Worm (Caenorhabditis elegans) whole organism, L3 larva: Measurements from ENCODE around the gene prmt-9.
"Not testable (repeated sequence)": the region's sequence is repeated elsewhere in the genome, so short reads cannot be mapped to it uniquely, and the experiment has no call there.

Source experiments
- R02D3.7 ChIP-seq: fragments of 150-350 bp; optimal IDR thresholded peaks from 2 replicates; lab custom pipeline; 2014; ENCODE audit warnings: missing biosample characterization, missing genetic modification characterization
- aly-2 ChIP-seq: fragments of 150-350 bp; optimal IDR thresholded peaks from 2 replicates; lab custom pipeline; 2014; ENCODE audit warnings: missing biosample characterization, missing genetic modification characterization
- ceh-16 ChIP-seq: sonication (generic microtip); optimal IDR thresholded peaks from 2 replicates; lab custom pipeline; 2017; ENCODE audit warnings: missing biosample characterization, missing genetic modification characterization
- ceh-28 ChIP-seq: fragments of 150-350 bp; optimal IDR thresholded peaks from 2 replicates; lab custom pipeline; 2014; ENCODE audit warnings: missing biosample characterization, missing genetic modification reagents, missing genetic modification characterization
- ceh-82 ChIP-seq: fragments of 150-350 bp; optimal IDR thresholded peaks from 2 replicates; lab custom pipeline; 2014; ENCODE audit warnings: missing biosample characterization, missing genetic modification characterization
- ceh-9 ChIP-seq: sonication (generic microtip); optimal IDR thresholded peaks from 2 replicates; lab custom pipeline; 2018; ENCODE audit warnings: missing biosample characterization, missing genetic modification characterization
- daf-12 ChIP-seq: fragments of 150-350 bp; optimal IDR thresholded peaks from 2 replicates; lab custom pipeline; 2014; ENCODE audit warnings: missing biosample characterization, missing genetic modification reagents, missing genetic modification characterization
- egl-27 ChIP-seq: sonication (generic microtip); optimal IDR thresholded peaks from 4 replicates; lab custom pipeline; 2017; ENCODE audit warnings: missing biosample characterization, missing genetic modification reagents, missing genetic modification characterization
- elt-1 ChIP-seq: fragments of 150-350 bp; optimal IDR thresholded peaks from 2 replicates; lab custom pipeline; 2014; ENCODE audit warnings: missing biosample characterization, missing genetic modification characterization
- elt-2 ChIP-seq: sonication (generic microtip); optimal IDR thresholded peaks from 2 replicates; lab custom pipeline; 2016; ENCODE audit warnings: missing genetic modification reagents, mild to moderate bottlenecking, missing genetic modification characterization, missing compliant biosample characterization
- elt-3 ChIP-seq, 3 experiments: fragments of 150-350 bp in 1 of 3; sonication (generic microtip) in 2 of 3; optimal IDR thresholded peaks; 2 replicates in 2 of 3; 4 replicates in 1 of 3; lab custom pipeline; 2014 to 2017; ENCODE audit warnings: missing biosample characterization in 3 of 3, missing genetic modification characterization in 3 of 3
- fkh-10 ChIP-seq: sonication (generic microtip); optimal IDR thresholded peaks from 2 replicates; lab custom pipeline; 2017; ENCODE audit warnings: missing biosample characterization, missing genetic modification reagents, missing genetic modification characterization
- fkh-2 ChIP-seq: fragments of 150-350 bp; optimal IDR thresholded peaks from 2 replicates; lab custom pipeline; 2014; ENCODE audit warnings: missing biosample characterization, missing genetic modification reagents, missing genetic modification characterization
- jun-1 ChIP-seq: fragments of 150-350 bp; optimal IDR thresholded peaks from 2 replicates; lab custom pipeline; 2014; ENCODE audit warnings: missing biosample characterization, missing genetic modification reagents, missing genetic modification characterization
- lin-15B ChIP-seq: fragments of 150-350 bp; optimal IDR thresholded peaks from 2 replicates; lab custom pipeline; 2014; ENCODE audit warnings: missing biosample characterization, missing genetic modification characterization
- lin-39 ChIP-seq: fragments of 150-350 bp; optimal IDR thresholded peaks from 2 replicates; lab custom pipeline; 2018; ENCODE audit warnings: missing biosample characterization, missing genetic modification reagents, missing genetic modification characterization
- lsy-12 ChIP-seq: sonication (generic microtip); optimal IDR thresholded peaks from 2 replicates; lab custom pipeline; 2016; ENCODE audit warnings: mild to moderate bottlenecking, missing genetic modification characterization, missing compliant biosample characterization
- mdl-1 ChIP-seq: fragments of 150-350 bp; optimal IDR thresholded peaks from 2 replicates; lab custom pipeline; 2014; ENCODE audit warnings: missing biosample characterization, missing genetic modification characterization
- mml-1 ChIP-seq: fragments of 150-350 bp; sonication (generic microtip); optimal IDR thresholded peaks from 3 replicates; lab custom pipeline; 2014; ENCODE audit warnings: missing biosample characterization, missing genetic modification characterization
- nfya-1 ChIP-seq: sonication (generic microtip); optimal IDR thresholded peaks from 2 replicates; lab custom pipeline; 2017; ENCODE audit warnings: missing genetic modification characterization, mild to moderate bottlenecking, missing compliant biosample characterization, antibody characterized with exemption, moderate library complexity; ENCODE audit not compliant: insufficient read depth
- nhr-237 ChIP-seq: fragments of 150-350 bp; optimal IDR thresholded peaks from 2 replicates; lab custom pipeline; 2014; ENCODE audit warnings: missing biosample characterization, missing genetic modification characterization
- nhr-25 ChIP-seq: sonication (generic microtip); optimal IDR thresholded peaks from 2 replicates; lab custom pipeline; 2017; ENCODE audit warnings: missing biosample characterization, missing genetic modification characterization
- nhr-28 ChIP-seq: fragments of 150-350 bp; optimal IDR thresholded peaks from 2 replicates; lab custom pipeline; 2014; ENCODE audit warnings: missing biosample characterization, missing genetic modification characterization
- nhr-67 ChIP-seq: fragments of 150-350 bp; optimal IDR thresholded peaks from 2 replicates; lab custom pipeline; 2014; ENCODE audit warnings: missing biosample characterization, missing genetic modification characterization
- nhr-76 ChIP-seq: fragments of 150-350 bp; sonication (generic microtip); optimal IDR thresholded peaks from 5 replicates; lab custom pipeline; 2014; ENCODE audit warnings: missing biosample characterization, missing genetic modification characterization
- nhr-77 ChIP-seq: fragments of 150-350 bp; optimal IDR thresholded peaks from 2 replicates; lab custom pipeline; 2014; ENCODE audit warnings: missing biosample characterization, missing genetic modification characterization
- pqm-1 ChIP-seq: fragments of 150-350 bp; optimal IDR thresholded peaks from 2 replicates; lab custom pipeline; 2017; ENCODE audit warnings: missing biosample characterization, missing genetic modification characterization, inconsistent platforms
- sea-2 ChIP-seq: fragments of 150-350 bp; sonication (generic microtip); optimal IDR thresholded peaks from 4 replicates; lab custom pipeline; 2014; ENCODE audit warnings: missing biosample characterization, missing genetic modification reagents, missing genetic modification characterization
- skn-1 ChIP-seq: fragments of 150-350 bp; optimal IDR thresholded peaks from 2 replicates; lab custom pipeline; 2014; ENCODE audit warnings: missing biosample characterization, missing genetic modification characterization
- snpc-4 ChIP-seq: fragments of 150-350 bp; optimal IDR thresholded peaks from 2 replicates; lab custom pipeline; 2014; ENCODE audit warnings: missing biosample characterization, missing genetic modification characterization
- tbx-2 ChIP-seq: sonication (generic microtip); optimal IDR thresholded peaks from 2 replicates; lab custom pipeline; 2016; ENCODE audit warnings: mild to moderate bottlenecking, missing genetic modification characterization, missing compliant biosample characterization
- unc-62 ChIP-seq: fragments of 150-350 bp; sonication (generic microtip); optimal IDR thresholded peaks from 4 replicates; lab custom pipeline; 2014; ENCODE audit warnings: missing biosample characterization, missing genetic modification reagents, missing genetic modification characterization
- ztf-11 ChIP-seq: fragments of 150-350 bp; optimal IDR thresholded peaks from 2 replicates; lab custom pipeline; 2014; ENCODE audit warnings: missing biosample characterization, missing genetic modification characterization
- ztf-4 ChIP-seq: fragments of 150-350 bp; optimal IDR thresholded peaks from 2 replicates; lab custom pipeline; 2014; ENCODE audit warnings: missing biosample characterization, missing genetic modification characterization

The prmt-9 gene

ce11 chrIV:12685827-12686226 is 1.6 kb upstream of the prmt-9 start:
- TF ChIP-seq pqm-1 (no peak), egl-27 (tag; lab: Kevin White, UChicago) (no peak), lsy-12 (tag; lab: Kevin White, UChicago) (no peak), nhr-77 (tag; lab: Kevin White, UChicago) (no peak), R02D3.7 (tag; lab: Kevin White, UChicago) (no peak), mdl-1 (tag; lab: Kevin White, UChicago) (no peak), aly-2 (tag; lab: Kevin White, UChicago) (no peak), unc-62 (GFP tag; lab: Kevin White, UChicago) (no peak)

- TF ChIP-seq ceh-28 (tag; lab: Kevin White, UChicago), result no peak
- no peak for TF ChIP-seq ceh-16 (tag; lab: Kevin White, UChicago)
- no peak for TF ChIP-seq ceh-82 (tag; lab: Kevin White, UChicago)
- no peak for TF ChIP-seq nhr-67 (tag; lab: Kevin White, UChicago)
- no peak for TF ChIP-seq elt-3 (tag; optimal IDR thresholded peaks at IDR 0.05; lab: Kevin White, UChicago)
- no peak for TF ChIP-seq ztf-4
- no peak for TF ChIP-seq nhr-77 (tag; lab: Kevin White, UChicago)
- no peak for TF ChIP-seq tbx-2 (tag; lab: Kevin White, UChicago)
- no peak for TF ChIP-seq daf-12 (tag; lab: Kevin White, UChicago)
- no peak for TF ChIP-seq jun-1 (tag; lab: Kevin White, UChicago)
- TF ChIP-seq elt-2 (tag; lab: Kevin White, UChicago), result no peak
- no peak for TF ChIP-seq skn-1
- no peak for TF ChIP-seq nfya-1 (tag; lab: Kevin White, UChicago)
- no peak for TF ChIP-seq sea-2
- no peak for TF ChIP-seq fkh-2 (tag; lab: Kevin White, UChicago)
Measured at ce11 chrIV:12684826-12685594, 832 bp upstream of the prmt-9 start.

ce11 chrIV:12677137-12677536 is 7.0 kb downstream of the prmt-9 start, which contains the start of gene T23B5.6:
TSS of gene T23B5.6 (minus strand) at chrIV:12677237.
- not testable (repeated sequence) for TF ChIP-seq fkh-10 (GFP tag; lab: Kevin White, UChicago); lin-39; snpc-4 (tag; lab: Kevin White, UChicago)

- TF ChIP-seq nhr-28 (tag; lab: Kevin White, UChicago), result no peak
- TF ChIP-seq lsy-12 (tag; lab: Kevin White, UChicago), result no peak
- no peak for TF ChIP-seq elt-1 (tag; lab: Kevin White, UChicago)
- no peak for TF ChIP-seq egl-27 (tag; lab: Kevin White, UChicago)
- TF ChIP-seq lin-15B (tag; lab: Kevin White, UChicago), result no peak
- TF ChIP-seq aly-2 (tag; lab: Kevin White, UChicago), result no peak
- TF ChIP-seq nhr-77 (tag; lab: Kevin White, UChicago), result no peak
- no peak for TF ChIP-seq fkh-2 (tag; lab: Kevin White, UChicago)
- no peak for TF ChIP-seq nhr-237 (tag; lab: Kevin White, UChicago)
- TF ChIP-seq nhr-76 (tag; lab: Kevin White, UChicago), result no peak
- no peak for TF ChIP-seq mml-1 (tag; lab: Kevin White, UChicago)
- no peak for TF ChIP-seq nhr-67 (tag; lab: Kevin White, UChicago)
- TF ChIP-seq pqm-1, result no peak
- no peak for TF ChIP-seq mdl-1 (tag; lab: Kevin White, UChicago)
- TF ChIP-seq ceh-9 (tag; lab: Kevin White, UChicago), result no peak
- TF ChIP-seq ztf-11 (tag; lab: Kevin White, UChicago), result no peak
- no peak for TF ChIP-seq sea-2
- no peak for TF ChIP-seq nhr-25 (tag; lab: Kevin White, UChicago)
- no peak for TF ChIP-seq unc-62 (GFP tag; lab: Kevin White, UChicago)
Measured at ce11 chrIV:12674700-12675099, 9.5 kb downstream of the prmt-9 start, which contains the start of gene T23B5.4. TSS of gene T23B5.4 (plus strand) at chrIV:12675000.
